Worm (Caenorhabditis elegans): ENCODE measurements around the gene gst-22.

gst-22 gene

ce11 chrV:16259684-16260083, 27.6 kb upstream of the gst-22 start, which contains the start of gene nhr-127 (continued):
- no peak for TF ChIP-seq nhr-111 (GFP tag; optimal IDR thresholded peaks at IDR 0.05)
- no peak for TF ChIP-seq lim-7 (GFP tag; IDR thresholded peaks at IDR 0.05)

DNA sequence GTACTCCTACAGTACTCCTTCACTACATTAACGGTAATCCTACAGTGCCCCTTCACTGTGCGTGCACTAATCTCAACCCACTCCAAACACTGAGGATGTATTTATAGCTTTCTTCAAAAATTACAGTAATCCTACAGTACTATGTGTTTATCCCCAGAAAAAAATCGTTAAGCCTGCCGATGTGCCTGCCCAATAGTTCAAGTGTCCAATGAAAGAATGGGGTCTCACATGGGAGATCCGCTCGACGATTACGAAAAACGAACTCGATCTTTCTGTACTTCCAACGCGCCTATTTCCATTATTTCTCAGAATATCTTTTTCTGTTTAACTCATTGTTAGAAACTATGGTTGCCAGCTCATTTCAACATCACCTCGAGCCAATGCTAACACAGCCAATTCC, 26.1 kb upstream of the gst-22 start, which contains the start of gene nhr-218:
Gene nhr-218 (plus strand): TSS at position 301 of the 400 bp plus-strand sequence.
- TF ChIP-seq Y105C5A.15 (GFP tag; IDR thresholded peaks at IDR 0.05) (no peak), unc-62 (GFP tag; optimal IDR thresholded peaks at IDR 0.05 in 1 of 2) (peak in 1 of 2 experiments; percentile 33), unc-62 (tag; optimal IDR thresholded peaks at IDR 0.05) (no peak), saeg-2 (GFP tag; IDR thresholded peaks at IDR 0.05) (no peak), daf-19 (GFP tag; conservative IDR thresholded peaks at IDR 0.05) (no peak)

ce11 chrV:16256395-16256794, 24.3 kb upstream of the gst-22 start, which contains the start of gene bgnt-1.3:
bgnt-1.3 (minus strand) TSS chrV:16256495.
- TF ChIP-seq fkh-10 (GFP tag; optimal IDR thresholded peaks at IDR 0.05) (no peak), ces-1 (GFP tag; optimal IDR thresholded peaks at IDR 0.05) (no peak), nhr-237 (tag; optimal IDR thresholded peaks at IDR 0.05) (no peak), ceh-82 (tag; optimal IDR thresholded peaks at IDR 0.05) (no peak), jun-1 (tag; optimal IDR thresholded peaks at IDR 0.05) (no peak), nhr-76 (tag; optimal IDR thresholded peaks at IDR 0.05) (no peak), zfp-3 (GFP tag; conservative IDR thresholded peaks at IDR 0.05) (no peak)

DNA sequence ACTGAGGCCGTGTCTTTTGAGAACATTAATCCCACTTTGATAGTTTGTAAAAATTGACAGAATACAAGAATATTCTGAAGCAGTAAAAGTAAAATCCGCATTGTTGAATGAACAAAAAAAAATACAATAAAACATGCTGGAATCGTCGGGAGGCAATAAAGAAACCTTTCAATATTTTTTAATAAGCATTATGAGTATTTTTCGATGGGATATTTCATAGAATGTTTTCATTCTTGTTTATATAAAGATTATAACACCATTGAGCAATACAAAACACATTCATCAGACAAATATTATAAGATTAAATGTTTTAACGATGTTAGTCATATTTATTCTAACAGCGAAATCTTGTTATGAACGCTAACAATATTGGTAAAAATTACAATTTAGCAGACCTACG, 21.6 kb upstream of the gst-22 start, which contains the start of gene gcy-20:
Gene gcy-20 (minus strand): TSS at position 101 of the 400 bp plus-strand sequence.
- TF ChIP-seq hif-1 (tag; optimal IDR thresholded peaks at IDR 0.05): no peak
- no peak for TF ChIP-seq ztf-7 (tag; optimal IDR thresholded peaks at IDR 0.05)
- no peak for TF ChIP-seq madf-9 (GFP tag; conservative IDR thresholded peaks at IDR 0.05)
- no peak for TF ChIP-seq mdl-1 (tag; optimal IDR thresholded peaks at IDR 0.05)
- TF ChIP-seq nhr-6 (tag; optimal IDR thresholded peaks at IDR 0.05): no peak
- TF ChIP-seq Y48G9A.11 (GFP tag; IDR thresholded peaks at IDR 0.05): no peak
- TF ChIP-seq saeg-2 (GFP tag; IDR thresholded peaks at IDR 0.05): no peak
- TF ChIP-seq aly-2 (tag; optimal IDR thresholded peaks at IDR 0.05): no peak
- no peak for TF ChIP-seq mxl-3 (GFP tag; optimal IDR thresholded peaks at IDR 0.05)
- TF ChIP-seq dmd-9 (GFP tag; IDR thresholded peaks at IDR 0.05): no peak
- TF ChIP-seq ceh-32 (tag; optimal IDR thresholded peaks at IDR 0.05; ENCODE audit: poor library complexity): no peak
- TF ChIP-seq ceh-28 (tag; optimal IDR thresholded peaks at IDR 0.05): no peak
- no peak for TF ChIP-seq ama-1 (optimal IDR thresholded peaks at IDR 0.05)
- TF ChIP-seq skn-1 (tag; optimal IDR thresholded peaks at IDR 0.05): no peak
- TF ChIP-seq snpc-1.2 (GFP tag; IDR thresholded peaks at IDR 0.05): no peak
- no peak for TF ChIP-seq F10B5.3 (tag; optimal IDR thresholded peaks at IDR 0.05)
- TF ChIP-seq vab-7 (GFP tag; IDR thresholded peaks at IDR 0.05): no peak
- TF ChIP-seq nhr-28 (tag; optimal IDR thresholded peaks at IDR 0.05): no peak

ce11 chrV:16249105-16249504, 17.0 kb upstream of the gst-22 start:
- TF ChIP-seq F49E8.2 (tag; optimal IDR thresholded peaks at IDR 0.05; ENCODE audit: borderline replicate concordance) (no peak), egl-27 (tag; optimal IDR thresholded peaks at IDR 0.05) (no peak), nhr-6 (tag; optimal IDR thresholded peaks at IDR 0.05) (no peak), madf-5 (GFP tag; IDR thresholded peaks at IDR 0.05) (no peak), unc-62 (GFP tag; optimal IDR thresholded peaks at IDR 0.05 in 1 of 2) (no peak), unc-62 (tag; optimal IDR thresholded peaks at IDR 0.05) (no peak), lir-3 (tag; optimal IDR thresholded peaks at IDR 0.05) (no peak), D1046.2 (GFP tag; IDR thresholded peaks at IDR 0.05) (no peak), nhr-111 (GFP tag; optimal IDR thresholded peaks at IDR 0.05) (no peak), spr-1 (tag; optimal IDR thresholded peaks at IDR 0.05) (no peak), dpl-1 (GFP tag; optimal IDR thresholded peaks at IDR 0.05) (no peak)

Measured in whole organism, L4 larva.